Fruit fly (Drosophila melanogaster): ENCODE measurements around the gene mdy.

mdy gene

DNA sequence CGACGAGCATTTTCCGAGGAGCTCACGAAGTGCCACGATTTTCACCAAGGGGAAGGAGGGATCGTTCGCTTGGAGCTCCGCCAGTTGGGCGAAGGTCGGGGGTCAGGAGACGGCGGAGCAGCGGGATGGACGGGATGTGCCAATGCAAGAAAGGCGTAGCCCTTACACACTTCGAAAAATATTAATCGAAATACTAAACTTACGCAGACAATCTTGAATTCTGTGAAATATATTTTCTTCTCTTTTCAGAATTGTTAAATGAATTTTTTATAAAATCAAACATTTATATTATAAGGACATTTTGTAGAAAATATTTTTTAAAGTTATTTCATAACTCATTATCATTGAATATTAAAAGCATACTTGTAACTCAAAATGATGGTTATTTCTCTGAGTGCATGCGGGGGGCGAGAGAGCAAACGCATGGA, 52.5 kb downstream of the mdy start (continued):
- peak in 1 of 2 experiments; percentile 96 for TF ChIP-seq Hr78 (GFP tag; optimal IDR thresholded peaks at IDR 0.05)
- peak in 1 of 3 experiments; percentile 23 for TF ChIP-seq lola (GFP tag; optimal IDR thresholded peaks at IDR 0.05)
- TF ChIP-seq dmrt99B (tag; optimal IDR thresholded peaks at IDR 0.05), result peak; percentile 75
- no peak for TF ChIP-seq Stat92E (GFP tag; optimal IDR thresholded peaks at IDR 0.05)
- TF ChIP-seq gro (GFP tag; optimal IDR thresholded peaks at IDR 0.05), result no peak
- no peak for TF ChIP-seq sima (GFP tag; optimal IDR thresholded peaks at IDR 0.05)
- no peak for TF ChIP-seq sna (GFP tag; IDR thresholded peaks at IDR 0.05; ENCODE audit: partially characterized antibody)
- TF ChIP-seq wor (GFP tag; IDR thresholded peaks at IDR 0.05), result no peak; the same call in 1 of the 2 replicates
- no peak for TF ChIP-seq CG14860 (GFP tag; IDR thresholded peaks at IDR 0.05; ENCODE audit: partially characterized antibody)
- TF ChIP-seq CG11456 (GFP tag; IDR thresholded peaks at IDR 0.05), result peak; percentile 58; the same call in 1 of the 3 replicates
- TF ChIP-seq onecut (GFP tag; IDR thresholded peaks at IDR 0.05), result no peak
- TF ChIP-seq jumu (GFP tag; optimal IDR thresholded peaks at IDR 0.05), result no peak
- peak; percentile 37 for TF ChIP-seq CG8388 (GFP tag; optimal IDR thresholded peaks at IDR 0.05)
- no peak for TF ChIP-seq hbn (GFP tag; IDR thresholded peaks at IDR 0.05; ENCODE audit: partially characterized antibody)
- TF ChIP-seq vfl (GFP tag; optimal IDR thresholded peaks at IDR 0.05), result no peak
- TF ChIP-seq CG4404 (GFP tag; IDR thresholded peaks at IDR 0.05), result no peak
- TF ChIP-seq CG7928 (GFP tag; optimal IDR thresholded peaks at IDR 0.05), result no peak
- TF ChIP-seq CG4424 (GFP tag; optimal IDR thresholded peaks at IDR 0.05), result peak; percentile 17
- TF ChIP-seq CG6765 (GFP tag; optimal IDR thresholded peaks at IDR 0.05), result no peak
- no peak for TF ChIP-seq CG7745 (tag; optimal IDR thresholded peaks at IDR 0.05)
- no peak for TF ChIP-seq slou (GFP tag; optimal IDR thresholded peaks at IDR 0.05)
- no peak for TF ChIP-seq mirr (GFP tag; optimal IDR thresholded peaks at IDR 0.05)
- TF ChIP-seq toy (GFP tag; IDR thresholded peaks at IDR 0.05), result no peak
- no peak for TF ChIP-seq cwo (GFP tag; optimal IDR thresholded peaks at IDR 0.05)
- TF ChIP-seq CHES-1-like (GFP tag; optimal IDR thresholded peaks at IDR 0.05), result no peak
- no peak for TF ChIP-seq usp (GFP tag; optimal IDR thresholded peaks at IDR 0.05)
- TF ChIP-seq CG16813 (GFP tag; IDR thresholded peaks at IDR 0.05; ENCODE audit: partially characterized antibody), result no peak
- no peak for TF ChIP-seq Usf (GFP tag; optimal IDR thresholded peaks at IDR 0.05)
- no peak for TF ChIP-seq scrt (GFP tag; optimal IDR thresholded peaks at IDR 0.05)
- no peak for TF ChIP-seq CG6683 (GFP tag; optimal IDR thresholded peaks at IDR 0.05)
- peak; percentile 72 for TF ChIP-seq Ptx1 (GFP tag; IDR thresholded peaks at IDR 0.05)
- no peak for TF ChIP-seq sr (GFP tag; IDR thresholded peaks at IDR 0.05)
- no peak for TF ChIP-seq CG16815 (GFP tag; optimal IDR thresholded peaks at IDR 0.05)
- no peak for TF ChIP-seq CG12299 (tag; optimal IDR thresholded peaks at IDR 0.05)
- no peak for TF ChIP-seq CG31365 (tag; optimal IDR thresholded peaks at IDR 0.05)
- TF ChIP-seq sens-2 (GFP tag; IDR thresholded peaks at IDR 0.05), result no peak
- TF ChIP-seq repo (GFP tag; optimal IDR thresholded peaks at IDR 0.05), result no peak
- no peak for TF ChIP-seq Dbx (GFP tag; IDR thresholded peaks at IDR 0.05)
- no peak for TF ChIP-seq her (GFP tag; optimal IDR thresholded peaks at IDR 0.05)
- no peak for TF ChIP-seq Hey (tag; optimal IDR thresholded peaks at IDR 0.05)
- no peak for TF ChIP-seq CG8359 (GFP tag; optimal IDR thresholded peaks at IDR 0.05; ENCODE audit: borderline replicate concordance)
- TF ChIP-seq twi (tag; optimal IDR thresholded peaks at IDR 0.05), result no peak
- TF ChIP-seq CG31224 (GFP tag; IDR thresholded peaks at IDR 0.05), result no peak
- TF ChIP-seq CG9215 (GFP tag; IDR thresholded peaks at IDR 0.05), result no peak
- no peak for TF ChIP-seq Max (GFP tag; optimal IDR thresholded peaks at IDR 0.05)
- no peak for TF ChIP-seq CG33557 (GFP tag; optimal IDR thresholded peaks at IDR 0.05)
- TF ChIP-seq Ssrp (tag; optimal IDR thresholded peaks at IDR 0.05), result peak; percentile 62
- TF ChIP-seq ken (GFP tag; IDR thresholded peaks at IDR 0.05), result no peak
- TF ChIP-seq D19A (tag; optimal IDR thresholded peaks at IDR 0.05), result peak; percentile 45
- no peak for TF ChIP-seq CG1529 (GFP tag; optimal IDR thresholded peaks at IDR 0.05)
- peak; percentile 91 for TF ChIP-seq Deaf1 (tag; optimal IDR thresholded peaks at IDR 0.05)
